Fruit fly (Drosophila melanogaster): ENCODE measurements around the gene Rat1.

Gene Rat1

DNA sequence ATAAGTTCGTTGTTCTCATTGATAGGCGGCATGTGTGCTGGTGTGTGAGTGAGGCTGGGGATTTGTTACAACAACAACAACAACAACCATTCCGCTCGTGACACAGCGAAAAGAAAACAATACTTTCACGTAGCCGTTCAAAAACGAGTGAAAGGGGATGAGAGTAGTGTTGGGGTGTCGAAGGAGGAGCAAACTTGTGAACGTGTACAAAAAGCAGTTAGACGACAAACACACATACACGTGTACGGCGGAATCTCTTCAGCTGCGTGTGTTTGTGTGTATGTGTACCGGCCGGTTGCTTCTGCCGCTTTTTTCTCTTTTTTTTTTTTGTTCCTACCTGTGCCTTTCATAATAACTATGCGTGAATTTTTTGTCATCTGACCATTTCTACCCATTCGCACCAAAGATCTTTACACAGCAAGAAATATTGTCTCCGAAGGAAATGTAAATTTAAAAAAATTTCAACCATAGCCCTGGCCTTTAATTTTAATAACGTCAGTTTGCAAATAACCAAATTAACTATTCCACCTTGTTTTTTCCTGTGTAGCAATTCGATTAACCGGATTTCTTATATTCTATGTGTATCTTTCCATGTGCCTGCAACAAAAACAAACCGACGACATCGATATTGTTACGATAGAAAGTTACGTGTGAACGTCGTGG, 14.3 kb downstream of the Rat1 start (continued):
- TF ChIP-seq cwo (GFP tag; optimal IDR thresholded peaks at IDR 0.05) (peak; percentile 35), CG34422 (GFP tag; IDR thresholded peaks at IDR 0.05) (peak; percentile 74), CG11085 (GFP tag; IDR thresholded peaks at IDR 0.05) (no peak), stc (GFP tag; IDR thresholded peaks at IDR 0.05) (peak; percentile 72; the same call in 1 of the 2 replicates), Sry-β (GFP tag; optimal IDR thresholded peaks at IDR 0.05) (no peak), row (GFP tag; IDR thresholded peaks at IDR 0.05) (peak; percentile 75; the same call in 2 of the 3 replicates), ap (GFP tag; IDR thresholded peaks at IDR 0.05) (peak; percentile 72), tll (GFP tag; optimal IDR thresholded peaks at IDR 0.05) (no peak), sens (GFP tag) (peak; percentile 96), pros (GFP tag; optimal IDR thresholded peaks at IDR 0.05) (no peak), ranshi (GFP tag; IDR thresholded peaks at IDR 0.05) (no peak; the same call in 1 of the 2 replicates), Hr51 (GFP tag; optimal IDR thresholded peaks at IDR 0.05) (peak in 1 of 2 experiments; percentile 3), Ets65A (GFP tag) (peak; percentile 96), CG1792 (GFP tag; optimal IDR thresholded peaks at IDR 0.05) (peak; percentile 57), CG10462 (GFP tag; optimal IDR thresholded peaks at IDR 0.05) (peak; percentile 46), Doc2 (GFP tag; IDR thresholded peaks at IDR 0.05) (no peak), insv (GFP tag; optimal IDR thresholded peaks at IDR 0.05) (no peak), CG6791 (GFP tag; IDR thresholded peaks at IDR 0.05; ENCODE audit: partially characterized antibody) (no peak), Hr39 (optimal IDR thresholded peaks at IDR 0.05) (no peak), zfh2 (GFP tag; optimal IDR thresholded peaks at IDR 0.05) (peak; percentile 61), CG10321 (GFP tag; IDR thresholded peaks at IDR 0.05) (no peak), Hmx (GFP tag; optimal IDR thresholded peaks at IDR 0.05) (no peak), pb (GFP tag; optimal IDR thresholded peaks at IDR 0.05) (no peak), CG12659 (GFP tag; optimal IDR thresholded peaks at IDR 0.05) (peak; percentile 52), unpg (GFP tag; optimal IDR thresholded peaks at IDR 0.05) (no peak), CG10274 (GFP tag; optimal IDR thresholded peaks at IDR 0.05) (no peak), usp (GFP tag; optimal IDR thresholded peaks at IDR 0.05) (no peak), nau (GFP tag; optimal IDR thresholded peaks at IDR 0.05) (peak; percentile 20), grn (GFP tag; optimal IDR thresholded peaks at IDR 0.05) (no peak), dysf (GFP tag; IDR thresholded peaks at IDR 0.05) (no peak; the same call in 2 of the 3 replicates), CG12219 (GFP tag; optimal IDR thresholded peaks at IDR 0.05) (peak; percentile 65), Rfx (GFP tag; IDR thresholded peaks at IDR 0.05) (no peak; the same call in 1 of the 2 replicates), MESR4 (GFP tag; optimal IDR thresholded peaks at IDR 0.05) (no peak), Drgx (GFP tag; IDR thresholded peaks at IDR 0.05) (no peak; the same call in 1 of the 2 replicates), Myb (GFP tag; optimal IDR thresholded peaks at IDR 0.05) (peak; percentile 48), pan (optimal IDR thresholded peaks at IDR 0.05) (no peak), pan (GFP tag; optimal IDR thresholded peaks at IDR 0.05 in 1 of 2, IDR thresholded peaks at IDR 0.05 in 1 of 2) (no peak), pfk (GFP tag; optimal IDR thresholded peaks at IDR 0.05) (no peak), CG6765 (GFP tag; optimal IDR thresholded peaks at IDR 0.05) (no peak), CG5953 (GFP tag; IDR thresholded peaks at IDR 0.05) (peak; percentile 76), Lpt (GFP tag; optimal IDR thresholded peaks at IDR 0.05) (no peak), bab2 (GFP tag; optimal IDR thresholded peaks at IDR 0.05) (peak; percentile 45), wdn (GFP tag; IDR thresholded peaks at IDR 0.05) (no peak; the same call in 1 of the 2 replicates), bbx (GFP tag; IDR thresholded peaks at IDR 0.05; ENCODE audit: partially characterized antibody) (no peak), br (optimal IDR thresholded peaks at IDR 0.05) (no peak), CG17912 (GFP tag; optimal IDR thresholded peaks at IDR 0.05) (no peak), yki (optimal IDR thresholded peaks at IDR 0.05) (no peak), Dek (tag; optimal IDR thresholded peaks at IDR 0.05) (no peak), sna (GFP tag; IDR thresholded peaks at IDR 0.05; ENCODE audit: partially characterized antibody) (no peak), CG17612 (GFP tag; IDR thresholded peaks at IDR 0.05) (no peak), Bteb2 (GFP tag; optimal IDR thresholded peaks at IDR 0.05) (peak; percentile 32), H15 (GFP tag; IDR thresholded peaks at IDR 0.05) (no peak)
